Fruit fly (Drosophila melanogaster): Measurements from ENCODE around the gene CG42590.

The CG42590 gene

dm6 chr3L:8069167-8069566 lies at the start of gene CG42590:
Gene CG42590 (minus strand): TSS chr3L:8069267.
- TF ChIP-seq CG8944 (GFP tag; optimal IDR thresholded peaks at IDR 0.05) (no peak), CG5953 (GFP tag; IDR thresholded peaks at IDR 0.05) (no peak), CkIIα-i1 (GFP tag; IDR thresholded peaks at IDR 0.05) (no peak), CoRest (tag; optimal IDR thresholded peaks at IDR 0.05) (no peak), CG17829 (tag; optimal IDR thresholded peaks at IDR 0.05) (no peak), CG15269 (tag; optimal IDR thresholded peaks at IDR 0.05) (no peak), CG13287 (GFP tag; IDR thresholded peaks at IDR 0.05; ENCODE audit: partially characterized antibody) (no peak), Hand (GFP tag; optimal IDR thresholded peaks at IDR 0.05) (no peak), CG12942 (GFP tag; optimal IDR thresholded peaks at IDR 0.05) (no peak), cato (GFP tag; optimal IDR thresholded peaks at IDR 0.05; ENCODE audit: borderline replicate concordance) (no peak), B-H1 (GFP tag; IDR thresholded peaks at IDR 0.05) (no peak), CG14860 (GFP tag; IDR thresholded peaks at IDR 0.05; ENCODE audit: partially characterized antibody) (no peak), CG11085 (GFP tag; IDR thresholded peaks at IDR 0.05) (no peak), CG42726 (GFP tag; IDR thresholded peaks at IDR 0.05; ENCODE audit: partially characterized antibody) (no peak), HHEX (GFP tag; optimal IDR thresholded peaks at IDR 0.05) (no peak), CG13775 (GFP tag; optimal IDR thresholded peaks at IDR 0.05) (no peak), YL-1 (GFP tag; optimal IDR thresholded peaks at IDR 0.05) (no peak), fru (optimal IDR thresholded peaks at IDR 0.05) (no peak), Dip2 (GFP tag; IDR thresholded peaks at IDR 0.05) (no peak), CG4360 (GFP tag; IDR thresholded peaks at IDR 0.05) (no peak)

- no peak for TF ChIP-seq tio (GFP tag; optimal IDR thresholded peaks at IDR 0.05)
- peak; percentile 73 for TF ChIP-seq sens (GFP tag)
- TF ChIP-seq ttk (GFP tag; IDR thresholded peaks at IDR 0.05): no peak
- no peak for TF ChIP-seq ham (GFP tag; IDR thresholded peaks at IDR 0.05)
- no peak for TF ChIP-seq NFAT (GFP tag; IDR thresholded peaks at IDR 0.05)
- no peak for TF ChIP-seq jumu (GFP tag; optimal IDR thresholded peaks at IDR 0.05)
- TF ChIP-seq bab2 (GFP tag; optimal IDR thresholded peaks at IDR 0.05): no peak
- TF ChIP-seq CG8924 (tag; optimal IDR thresholded peaks at IDR 0.05): no peak
- no peak for TF ChIP-seq slou (GFP tag; optimal IDR thresholded peaks at IDR 0.05)
- 0 out of 3 replicates have a peak, but pooled peaks have one; percentile 12 for TF ChIP-seq otp (GFP tag; IDR thresholded peaks at IDR 0.05)
- no peak for TF ChIP-seq zfh2 (GFP tag; optimal IDR thresholded peaks at IDR 0.05)
- no peak for TF ChIP-seq Ptx1 (GFP tag; IDR thresholded peaks at IDR 0.05)
- TF ChIP-seq lmd (GFP tag; IDR thresholded peaks at IDR 0.05): no peak
- no peak for TF ChIP-seq Dip2 (GFP tag; IDR thresholded peaks at IDR 0.05)
- no peak for TF ChIP-seq fd96Cb (tag; optimal IDR thresholded peaks at IDR 0.05)
- TF ChIP-seq Scr (GFP tag; IDR thresholded peaks at IDR 0.05; ENCODE audit: partially characterized antibody): no peak; the same call in 1 of the 2 replicates
- no peak for TF ChIP-seq CG43689 (GFP tag; IDR thresholded peaks at IDR 0.05)
- no peak for TF ChIP-seq sens-2 (GFP tag; IDR thresholded peaks at IDR 0.05)
- TF ChIP-seq z (GFP tag; IDR thresholded peaks at IDR 0.05): no peak
- no peak for TF ChIP-seq ato (GFP tag; IDR thresholded peaks at IDR 0.05; ENCODE audit: partially characterized antibody)
- TF ChIP-seq nmo (GFP tag; optimal IDR thresholded peaks at IDR 0.05): no peak
- TF ChIP-seq hkb (optimal IDR thresholded peaks at IDR 0.05): no peak
- TF ChIP-seq hkb (GFP tag; IDR thresholded peaks at IDR 0.05): 0 out of 2 replicates have a peak, but pooled peaks have one; percentile 15
- TF ChIP-seq CG7357 (GFP tag; IDR thresholded peaks at IDR 0.05): 0 out of 3 replicates have a peak, but pooled peaks have one; percentile 10
- no peak for TF ChIP-seq scrt (GFP tag; optimal IDR thresholded peaks at IDR 0.05)
- no peak for TF ChIP-seq CG9817 (tag; optimal IDR thresholded peaks at IDR 0.05)
- TF ChIP-seq rib (GFP tag; IDR thresholded peaks at IDR 0.05): no peak
- TF ChIP-seq HLH54F (GFP tag; optimal IDR thresholded peaks at IDR 0.05): no peak
- no peak for TF ChIP-seq gsb (GFP tag; IDR thresholded peaks at IDR 0.05)
- no peak for TF ChIP-seq CG15011 (GFP tag; optimal IDR thresholded peaks at IDR 0.05)
- TF ChIP-seq Pdp1 (GFP tag; optimal IDR thresholded peaks at IDR 0.05): peak in 1 of 2 experiments; percentile 76
- peak; percentile 74 for TF ChIP-seq Med (GFP tag)
- TF ChIP-seq CG12071 (GFP tag; optimal IDR thresholded peaks at IDR 0.05): no peak
Observed at dm6 chr3L:8116809-8117208, 47.7 kb upstream of the CG42590 start.

All from whole organism, embryonic.